Worm (Caenorhabditis elegans) whole organism, young adult: ENCODE measurements around the gene rsp-3.
A peak's percentile ranks its signal among the peaks of the same experiment; 100 is the strongest.

Experiments used
- B0261.1 ChIP-seq: sonication (generic microtip); optimal IDR thresholded peaks from 2 replicates; lab custom pipeline; 2016; ENCODE audit warnings: mild to moderate bottlenecking, missing genetic modification characterization, moderate library complexity, missing compliant biosample characterization
- C17E4.6 ChIP-seq: fragments of 200-800 bp; sonication (Bioruptor generic); IDR thresholded peaks from 2 replicates; pipeline ENCODE4 v1.3.6; 2022; ENCODE audit warnings: missing genetic modification reagents, missing genetic modification characterization, missing compliant biosample characterization
- D2030.7 ChIP-seq: fragments of 200-800 bp; sonication (Bioruptor generic); IDR thresholded peaks from 2 replicates; pipeline ENCODE4 v1.3.6; 2022; ENCODE audit warnings: missing genetic modification reagents, missing genetic modification characterization, missing compliant biosample characterization
- F22D6.2 ChIP-seq: sonication (generic microtip); optimal IDR thresholded peaks from 2 replicates; lab custom pipeline; 2016; ENCODE audit warnings: mild to moderate bottlenecking, missing genetic modification characterization, missing compliant biosample characterization
- F33H1.4 ChIP-seq: fragments of 200-800 bp; sonication (Bioruptor generic); IDR thresholded peaks from 2 replicates; pipeline ENCODE4 v1.3.6; 2022; ENCODE audit warnings: missing genetic modification reagents, missing genetic modification characterization, missing compliant biosample characterization
- F55B11.4 ChIP-seq: sonication (generic microtip); optimal IDR thresholded peaks from 2 replicates; lab custom pipeline; 2016; ENCODE audit warnings: missing compliant biosample characterization, missing genetic modification characterization, borderline replicate concordance; ENCODE audit not compliant: insufficient read depth
- F57A8.1 ChIP-seq: fragments of 200-800 bp; sonication (Bioruptor generic); optimal IDR thresholded peaks from 2 replicates; lab custom pipeline; 2018; ENCODE audit warnings: mild to moderate bottlenecking, missing genetic modification characterization, moderate library complexity, missing compliant biosample characterization
- K11D2.4 ChIP-seq: fragments of 200-800 bp; sonication (Bioruptor generic); IDR thresholded peaks from 2 replicates; pipeline ENCODE4 v1.3.6; 2022; ENCODE audit warnings: missing genetic modification reagents, missing genetic modification characterization, missing compliant biosample characterization
- T07F8.4 ChIP-seq: sonication (generic microtip); optimal IDR thresholded peaks from 2 replicates; lab custom pipeline; 2016; ENCODE audit warnings: mild to moderate bottlenecking, missing genetic modification characterization, moderate library complexity, missing compliant biosample characterization
- Y53F4B.3 ChIP-seq: fragments of 200-800 bp; sonication (Bioruptor generic); IDR thresholded peaks from 2 replicates; pipeline ENCODE4 v1.3.6; 2022; ENCODE audit warnings: missing genetic modification reagents, missing genetic modification characterization, missing compliant biosample characterization
- ZK185.1 ChIP-seq: sonication (generic microtip); optimal IDR thresholded peaks from 2 replicates; lab custom pipeline; 2016; ENCODE audit warnings: mild to moderate bottlenecking, missing genetic modification characterization, missing compliant biosample characterization; ENCODE audit not compliant: poor library complexity, severe bottlenecking
- atf-7 ChIP-seq: sonication (generic microtip); optimal IDR thresholded peaks from 2 replicates; lab custom pipeline; 2017; ENCODE audit warnings: mild to moderate bottlenecking, missing genetic modification characterization, missing compliant biosample characterization
- athp-1 ChIP-seq: sonication (generic microtip); optimal IDR thresholded peaks from 2 replicates; lab custom pipeline; 2017; ENCODE audit warnings: mild to moderate bottlenecking, missing genetic modification characterization, missing compliant biosample characterization
- attf-3 ChIP-seq: fragments of 200-800 bp; sonication (Bioruptor generic); conservative IDR thresholded peaks from 2 replicates; pipeline ENCODE4 v1.3.6; 2022; ENCODE audit warnings: missing genetic modification reagents, missing genetic modification characterization, missing compliant biosample characterization
- bed-1 ChIP-seq: fragments of 200-800 bp; sonication (Bioruptor generic); IDR thresholded peaks from 2 replicates; pipeline ENCODE4 v1.3.6; 2022; ENCODE audit warnings: missing genetic modification reagents, missing genetic modification characterization, missing compliant biosample characterization
- ceh-100 ChIP-seq: fragments of 200-800 bp; sonication (Bioruptor generic); IDR thresholded peaks from 2 replicates; pipeline ENCODE4 v1.3.6; 2022; ENCODE audit warnings: missing genetic modification reagents, missing genetic modification characterization, missing compliant biosample characterization
- ceh-27 ChIP-seq: fragments of 200-800 bp; sonication (Bioruptor generic); optimal IDR thresholded peaks from 2 replicates; lab custom pipeline; 2018; ENCODE audit warnings: mild to moderate bottlenecking, missing genetic modification characterization, moderate library complexity, missing compliant biosample characterization
- chd-7 ChIP-seq: sonication (generic microtip); optimal IDR thresholded peaks from 2 replicates; lab custom pipeline; 2016; ENCODE audit warnings: mild to moderate bottlenecking, missing genetic modification characterization, moderate library complexity, missing compliant biosample characterization
- dox-1 ChIP-seq: fragments of 200-800 bp; sonication (Bioruptor generic); IDR thresholded peaks from 2 replicates; pipeline ENCODE4 v1.3.6; 2022; ENCODE audit warnings: missing genetic modification reagents, missing genetic modification characterization, missing compliant biosample characterization
- dpl-1 ChIP-seq: fragments of 150-350 bp; optimal IDR thresholded peaks from 2 replicates; lab custom pipeline; 2014; ENCODE audit warnings: missing biosample characterization, missing genetic modification reagents, missing genetic modification characterization
- egl-18 ChIP-seq: fragments of 200-800 bp; sonication (Bioruptor generic); IDR thresholded peaks from 2 replicates; pipeline ENCODE4 v1.3.6; 2022; ENCODE audit warnings: missing genetic modification reagents, missing genetic modification characterization, missing compliant biosample characterization
- egrh-3 ChIP-seq: fragments of 200-800 bp; sonication (Bioruptor generic); IDR thresholded peaks from 2 replicates; pipeline ENCODE4 v1.3.6; 2022; ENCODE audit warnings: missing genetic modification reagents, missing genetic modification characterization, missing compliant biosample characterization
- him-1 ChIP-seq: sonication (generic microtip); optimal IDR thresholded peaks from 2 replicates; lab custom pipeline; 2016; ENCODE audit warnings: missing genotype, missing genetic modification reagents, missing genetic modification characterization, missing compliant biosample characterization
- hlh-12 ChIP-seq: sonication (generic microtip); optimal IDR thresholded peaks from 2 replicates; lab custom pipeline; 2016; ENCODE audit warnings: missing genetic modification characterization, missing compliant biosample characterization
- hmg-1.2 ChIP-seq: fragments of 200-800 bp; sonication (Bioruptor generic); IDR thresholded peaks from 2 replicates; pipeline ENCODE4 v1.3.6; 2022; ENCODE audit warnings: missing genetic modification reagents, missing genetic modification characterization, missing compliant biosample characterization
- hrde-1 ChIP-seq: sonication (generic microtip); optimal IDR thresholded peaks from 2 replicates; lab custom pipeline; 2016; ENCODE audit warnings: missing genetic modification characterization, mild to moderate bottlenecking, missing compliant biosample characterization, moderate library complexity, missing genotype, missing genetic modification reagents, borderline replicate concordance
- hsf-1 ChIP-seq: fragments of 200-800 bp; sonication (Bioruptor generic); IDR thresholded peaks from 2 replicates; pipeline ENCODE4 v1.3.6; 2022; ENCODE audit warnings: missing genetic modification reagents, missing genetic modification characterization, missing compliant biosample characterization
- lag-1 ChIP-seq: fragments of 200-800 bp; sonication (Bioruptor generic); IDR thresholded peaks from 2 replicates; pipeline ENCODE4 v1.3.6; 2022; ENCODE audit warnings: missing genetic modification reagents, missing genetic modification characterization, missing compliant biosample characterization
- let-526 ChIP-seq: fragments of 200-800 bp; sonication (Bioruptor generic); IDR thresholded peaks from 2 replicates; pipeline ENCODE4 v1.3.6; 2022; ENCODE audit warnings: missing genetic modification reagents, missing genetic modification characterization, missing compliant biosample characterization
- let-607 ChIP-seq, 2 experiments: fragments of 200-800 bp in 1 of 2; sonication (Bioruptor generic) in 1 of 2; sonication (generic microtip) in 1 of 2; optimal IDR thresholded peaks; 2 replicates each; lab custom pipeline; 2016 to 2018; ENCODE audit warnings: mild to moderate bottlenecking in 2 of 2, missing compliant biosample characterization in 2 of 2, missing genetic modification characterization in 2 of 2, moderate library complexity in 2 of 2, missing genotype in 1 of 2
- madf-3 ChIP-seq: fragments of 200-800 bp; sonication (Bioruptor generic); IDR thresholded peaks from 2 replicates; pipeline ENCODE4 v1.3.6; 2022; ENCODE audit warnings: missing genetic modification reagents, missing genetic modification characterization, missing compliant biosample characterization
- madf-8 ChIP-seq: fragments of 200-800 bp; sonication (Bioruptor generic); conservative IDR thresholded peaks from 2 replicates; pipeline ENCODE4 v1.3.6; 2022; ENCODE audit warnings: missing genetic modification reagents, missing genetic modification characterization, missing compliant biosample characterization
- mcd-1 ChIP-seq: fragments of 200-800 bp; sonication (Bioruptor generic); IDR thresholded peaks from 2 replicates; pipeline ENCODE4 v1.3.6; 2022; ENCODE audit warnings: missing genetic modification reagents, missing genetic modification characterization, missing compliant biosample characterization
- mxl-1 ChIP-seq: sonication (generic microtip); optimal IDR thresholded peaks from 2 replicates; lab custom pipeline; 2016; ENCODE audit warnings: missing genetic modification characterization, missing compliant biosample characterization
- nfyb-1 ChIP-seq: fragments of 200-800 bp; sonication (Bioruptor generic); IDR thresholded peaks from 2 replicates; pipeline ENCODE4 v1.3.6; 2022; ENCODE audit warnings: missing genetic modification reagents, missing genetic modification characterization, missing compliant biosample characterization
- nhr-120 ChIP-seq: fragments of 200-800 bp; sonication (Bioruptor generic); IDR thresholded peaks from 2 replicates; pipeline ENCODE4 v1.3.6; 2022; ENCODE audit warnings: missing genetic modification characterization, missing compliant biosample characterization
- nhr-179 ChIP-seq: sonication (generic microtip); optimal IDR thresholded peaks from 2 replicates; lab custom pipeline; 2016; ENCODE audit warnings: mild to moderate bottlenecking, missing genetic modification characterization, missing compliant biosample characterization
- nhr-90 ChIP-seq: sonication (generic microtip); optimal IDR thresholded peaks from 2 replicates; lab custom pipeline; 2016; ENCODE audit warnings: missing genotype, mild to moderate bottlenecking, missing genetic modification characterization, missing compliant biosample characterization
- rcor-1 ChIP-seq: fragments of 200-800 bp; sonication (Bioruptor generic); IDR thresholded peaks from 2 replicates; pipeline ENCODE4 v1.3.6; 2022; ENCODE audit warnings: missing genetic modification reagents, missing genetic modification characterization, missing compliant biosample characterization
- repo-1 ChIP-seq: sonication (generic microtip); optimal IDR thresholded peaks from 2 replicates; lab custom pipeline; 2017; ENCODE audit warnings: mild to moderate bottlenecking, missing genetic modification characterization, missing compliant biosample characterization
- sdz-38 ChIP-seq: sonication (generic microtip); optimal IDR thresholded peaks from 2 replicates; lab custom pipeline; 2016; ENCODE audit warnings: missing genotype, missing genetic modification characterization, missing compliant biosample characterization
- snpc-1.1 ChIP-seq: sonication (generic microtip); optimal IDR thresholded peaks from 2 replicates; lab custom pipeline; 2017; ENCODE audit warnings: missing genetic modification characterization, mild to moderate bottlenecking, missing compliant biosample characterization, antibody characterized with exemption, moderate library complexity, missing genotype, missing genetic modification reagents; ENCODE audit not compliant: insufficient read depth
- snpc-4 ChIP-seq, 5 experiments: fragments of 150-350 bp in 1 of 5; sonication (generic microtip) in 4 of 5; optimal IDR thresholded peaks; 2 replicates each; lab custom pipeline; 2014 to 2018; ENCODE audit warnings: missing genetic modification characterization in 5 of 5, missing biosample characterization in 3 of 5, antibody characterized with exemption in 2 of 5, mild to moderate bottlenecking in 2 of 5, missing compliant biosample characterization in 2 of 5, missing genotype in 2 of 5, moderate library complexity in 2 of 5, missing genetic modification reagents in 1 of 5
- tlf-1 ChIP-seq: fragments of 200-800 bp; sonication (Bioruptor generic); optimal IDR thresholded peaks from 2 replicates; lab custom pipeline; 2018; ENCODE audit warnings: mild to moderate bottlenecking, missing genetic modification characterization, missing compliant biosample characterization
- ztf-25 ChIP-seq: fragments of 200-800 bp; sonication (Bioruptor generic); IDR thresholded peaks from 2 replicates; pipeline ENCODE4 v1.3.6; 2022; ENCODE audit warnings: missing genetic modification reagents, missing genetic modification characterization, missing compliant biosample characterization
- ztf-26 ChIP-seq: sonication (generic microtip); optimal IDR thresholded peaks from 2 replicates; lab custom pipeline; 2017; ENCODE audit warnings: missing genetic modification characterization, missing compliant biosample characterization
- ztf-28 ChIP-seq: fragments of 200-800 bp; sonication (Bioruptor generic); IDR thresholded peaks from 2 replicates; pipeline ENCODE4 v1.3.6; 2022; ENCODE audit warnings: missing genetic modification reagents, missing genetic modification characterization, missing compliant biosample characterization

rsp-3 gene

DNA sequence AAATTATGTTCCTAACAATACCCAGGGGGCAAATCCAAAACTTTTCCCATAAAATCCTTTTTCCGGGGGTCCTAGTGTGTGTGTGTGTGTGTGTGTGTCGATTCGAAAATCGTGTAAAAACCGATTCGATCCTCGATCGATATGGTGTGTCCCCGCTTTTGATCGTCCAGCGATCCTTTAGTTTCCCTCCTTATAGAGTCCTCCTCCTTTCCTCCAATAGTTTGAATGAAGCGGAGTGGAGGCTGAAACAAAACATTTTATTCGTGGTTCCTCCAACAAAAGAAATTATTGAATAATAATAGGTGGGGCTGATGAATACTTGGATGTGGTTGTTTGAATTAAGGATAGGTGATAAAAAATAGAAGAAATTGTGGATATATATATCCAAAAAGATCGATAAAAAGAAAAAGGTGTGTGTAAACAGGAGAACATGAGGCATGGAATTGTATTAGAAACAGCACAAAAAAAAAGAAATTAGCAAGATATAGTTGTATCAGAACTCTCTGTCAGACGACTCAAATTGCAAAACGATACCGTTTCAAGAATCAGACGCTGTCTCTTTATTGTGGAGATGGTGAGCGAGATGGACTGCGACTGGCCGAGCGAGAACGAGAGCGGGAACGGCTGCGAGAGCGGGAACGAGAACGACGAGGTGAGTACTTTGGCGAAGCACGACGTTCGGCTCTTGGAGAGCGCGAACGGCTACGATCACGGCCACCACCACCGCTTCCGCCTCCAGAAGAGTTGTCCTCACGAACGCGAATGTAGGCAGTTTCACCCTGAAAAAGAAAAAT, 1.1 kb downstream of the rsp-3 start (continued):
- TF ChIP-seq bed-1 = 0 out of 2 replicates have a peak, but pooled peaks have one; percentile 18
- no peak for TF ChIP-seq F55B11.4
- TF ChIP-seq dpl-1 = no peak
- TF ChIP-seq K11D2.4 = no peak
- no peak for TF ChIP-seq attf-3 (GFP tag; lab: Robert Waterston, UW)
- TF ChIP-seq madf-3 (GFP tag; lab: Robert Waterston, UW) = peak; percentile 92
- TF ChIP-seq hlh-12 (tag; lab: Kevin White, UChicago) = no peak
- TF ChIP-seq B0261.1 (tag; lab: Kevin White, UChicago) = no peak
- TF ChIP-seq snpc-1.1 (tag; lab: Kevin White, UChicago) = no peak
- no peak for TF ChIP-seq snpc-4 (GFP tag; optimal IDR thresholded peaks at IDR 0.05; lab: Kevin White, UChicago)
- no peak for TF ChIP-seq snpc-4 (tag; optimal IDR thresholded peaks at IDR 0.05; lab: Kevin White, UChicago)
- no peak for TF ChIP-seq nhr-90 (tag; lab: Kevin White, UChicago)
- no peak for TF ChIP-seq F33H1.4 (GFP tag; lab: Robert Waterston, UW)
- TF ChIP-seq ztf-26 (tag; lab: Kevin White, UChicago) = no peak
- TF ChIP-seq hsf-1 = peak; percentile 53; the same call in 1 of the 2 replicates
- no peak for TF ChIP-seq F57A8.1
- no peak for TF ChIP-seq rcor-1 (GFP tag; lab: Robert Waterston, UW)
- no peak for TF ChIP-seq egrh-3 (GFP tag; lab: Robert Waterston, UW)
- TF ChIP-seq ceh-27 (GFP tag; lab: Kevin White, UChicago) = no peak
- TF ChIP-seq nfyb-1 = peak; percentile 35; the same call in 1 of the 2 replicates
- TF ChIP-seq sdz-38 (tag; lab: Kevin White, UChicago) = no peak
- peak; percentile 43 for TF ChIP-seq chd-7 (tag; lab: Kevin White, UChicago)
- no peak for TF ChIP-seq F22D6.2 (tag; lab: Kevin White, UChicago)
- no peak for TF ChIP-seq madf-8 (GFP tag; lab: Robert Waterston, UW)
- no peak for TF ChIP-seq let-607 (tag; optimal IDR thresholded peaks at IDR 0.05; lab: Kevin White, UChicago)
- TF ChIP-seq nhr-120 (GFP tag; lab: Robert Waterston, UW) = no peak
- TF ChIP-seq lag-1 = no peak
- no peak for TF ChIP-seq T07F8.4 (tag; lab: Kevin White, UChicago)
- TF ChIP-seq ztf-25 = 0 out of 2 replicates have a peak, but pooled peaks have one; percentile 49
- no peak for TF ChIP-seq hmg-1.2
- no peak for TF ChIP-seq let-526
- no peak for TF ChIP-seq nhr-179 (tag; lab: Kevin White, UChicago)
- no peak for TF ChIP-seq hrde-1 (tag; lab: Kevin White, UChicago)
- TF ChIP-seq mxl-1 = no peak
- TF ChIP-seq ceh-100 (GFP tag; lab: Robert Waterston, UW) = no peak
- no peak for TF ChIP-seq D2030.7 (GFP tag; lab: Robert Waterston, UW)
- no peak for TF ChIP-seq ztf-28 (GFP tag; lab: Robert Waterston, UW)
- TF ChIP-seq him-1 (tag; lab: Kevin White, UChicago) = no peak
- no peak for TF ChIP-seq C17E4.6 (GFP tag; lab: Robert Waterston, UW)
- TF ChIP-seq atf-7 (tag; lab: Kevin White, UChicago) = no peak
- TF ChIP-seq tlf-1 (GFP tag; lab: Kevin White, UChicago) = peak; percentile 29
- 0 out of 2 replicates have a peak, but pooled peaks have one; percentile 27 for TF ChIP-seq mcd-1
- TF ChIP-seq athp-1 (tag; lab: Kevin White, UChicago) = no peak
- TF ChIP-seq egl-18 = no peak
- TF ChIP-seq Y53F4B.3 = no peak
- no peak for TF ChIP-seq repo-1
- TF ChIP-seq dox-1 (GFP tag; lab: Robert Waterston, UW) = no peak
- TF ChIP-seq ZK185.1 (tag; lab: Kevin White, UChicago) = no peak
